Worm (Caenorhabditis elegans) whole organism, early embryonic: ENCODE data around the gene F25A2.1.

ENCODE experiments used
- B0310.2 ChIP-seq: sonication (generic microtip); optimal IDR thresholded peaks from 2 replicates; lab custom pipeline; 2016; ENCODE audit warnings: mild to moderate bottlenecking, missing genetic modification characterization, missing compliant biosample characterization
- F13C5.2 ChIP-seq: sonication (generic microtip); optimal IDR thresholded peaks from 2 replicates; lab custom pipeline; 2017; ENCODE audit warnings: mild to moderate bottlenecking, missing genetic modification characterization, inconsistent platforms, missing compliant biosample characterization
- aly-1 ChIP-seq: sonication (generic microtip); optimal IDR thresholded peaks from 2 replicates; lab custom pipeline; 2016; ENCODE audit warnings: missing genetic modification characterization, missing compliant biosample characterization
- ama-1 ChIP-seq: fragments of 150-350 bp; optimal IDR thresholded peaks from 2 replicates; lab custom pipeline; 2014
- ceh-13 ChIP-seq: fragments of 200-800 bp; sonication (Bioruptor generic); optimal IDR thresholded peaks from 2 replicates; lab custom pipeline; 2018; ENCODE audit warnings: mild to moderate bottlenecking, missing genetic modification characterization, missing compliant biosample characterization
- ceh-36 ChIP-seq: sonication (generic microtip); optimal IDR thresholded peaks from 2 replicates; lab custom pipeline; 2016; ENCODE audit warnings: missing genetic modification characterization, inconsistent platforms, missing compliant biosample characterization
- ets-7 ChIP-seq: sonication (generic microtip); optimal IDR thresholded peaks from 2 replicates; lab custom pipeline; 2016; ENCODE audit warnings: missing genotype, missing genetic modification characterization, missing compliant biosample characterization
- flt-1 ChIP-seq: fragments of 200-800 bp; sonication (Bioruptor generic); IDR thresholded peaks from 2 replicates; pipeline ENCODE4 v1.3.6; 2022; ENCODE audit warnings: missing genetic modification characterization, missing compliant biosample characterization
- hmbx-1 ChIP-seq: sonication (generic microtip); optimal IDR thresholded peaks from 2 replicates; lab custom pipeline; 2016; ENCODE audit warnings: mild to moderate bottlenecking, missing genetic modification characterization, missing compliant biosample characterization
- hmg-4 ChIP-seq: fragments of 200-800 bp; sonication (Bioruptor generic); optimal IDR thresholded peaks from 2 replicates; lab custom pipeline; 2018; ENCODE audit warnings: mild to moderate bottlenecking, missing genetic modification characterization, missing compliant biosample characterization
- hnd-1 ChIP-seq: sonication (generic microtip); optimal IDR thresholded peaks from 2 replicates; lab custom pipeline; 2016; ENCODE audit warnings: missing genetic modification characterization, missing compliant biosample characterization
- pes-1 ChIP-seq: fragments of 200-800 bp; sonication (Bioruptor generic); IDR thresholded peaks from 2 replicates; pipeline ENCODE4 v1.3.6; 2022; ENCODE audit warnings: missing genetic modification reagents, missing genetic modification characterization, missing compliant biosample characterization
- scrt-1 ChIP-seq: fragments of 200-800 bp; sonication (Bioruptor generic); IDR thresholded peaks from 2 replicates; pipeline ENCODE4 v1.3.6; 2022; ENCODE audit warnings: missing genetic modification characterization, missing compliant biosample characterization
- sea-1 ChIP-seq: fragments of 200-800 bp; sonication (Bioruptor generic); conservative IDR thresholded peaks from 2 replicates; pipeline ENCODE4 v1.3.6; 2022; ENCODE audit warnings: missing genetic modification characterization, missing compliant biosample characterization
- tbx-11 ChIP-seq: fragments of 200-800 bp; sonication (Bioruptor generic); IDR thresholded peaks from 2 replicates; pipeline ENCODE4 v1.3.6; 2022; ENCODE audit warnings: missing genetic modification characterization, missing compliant biosample characterization
- tbx-37 ChIP-seq: fragments of 200-800 bp; sonication (Bioruptor generic); conservative IDR thresholded peaks from 2 replicates; pipeline ENCODE4 v1.3.6; 2022; ENCODE audit warnings: missing genetic modification reagents, missing genetic modification characterization, missing compliant biosample characterization
- tra-4 ChIP-seq: sonication (generic microtip); optimal IDR thresholded peaks from 2 replicates; lab custom pipeline; 2017; ENCODE audit warnings: missing genetic modification characterization, missing compliant biosample characterization

The F25A2.1 gene

ce11 chrV:1179279-1179678, at the start of gene F25A2.1:
Gene F25A2.1 (plus strand): TSS chrV:1179579.
- no peak for TF ChIP-seq hmg-4 (GFP tag; lab: Kevin White, UChicago)
- no peak for TF ChIP-seq flt-1 (GFP tag; lab: Robert Waterston, UW)
- no peak for TF ChIP-seq hmbx-1 (tag; lab: Kevin White, UChicago)
- no peak for TF ChIP-seq ama-1 (lab: Kevin White, UChicago)
- no peak for TF ChIP-seq F13C5.2 (tag; lab: Kevin White, UChicago)
- TF ChIP-seq tbx-37 = no peak
- TF ChIP-seq ceh-36 (tag; lab: Kevin White, UChicago) = no peak

- TF ChIP-seq tbx-37 (no peak), pes-1 (GFP tag; lab: Robert Waterston, UW) (no peak), scrt-1 (no peak), aly-1 (tag; lab: Kevin White, UChicago) (no peak)
Measured at ce11 chrV:1131880-1132623, 47.3 kb upstream of the F25A2.1 start, which contains the start of gene W07B8.4. Gene W07B8.4 (minus strand): TSS chrV:1131930.

- TF ChIP-seq flt-1 (GFP tag; lab: Robert Waterston, UW) (no peak), ceh-36 (tag; lab: Kevin White, UChicago) (no peak), hnd-1 (tag; lab: Kevin White, UChicago) (no peak)
Measured at ce11 chrV:1133223-1133622, 46.2 kb upstream of the F25A2.1 start.

- peak; percentile 60 for TF ChIP-seq ceh-36 (tag; lab: Kevin White, UChicago)
- TF ChIP-seq hmbx-1 (tag; lab: Kevin White, UChicago) = no peak
- no peak for TF ChIP-seq sea-1 (GFP tag; lab: Robert Waterston, UW)
- no peak for TF ChIP-seq ama-1 (lab: Kevin White, UChicago)
- TF ChIP-seq pes-1 (GFP tag; lab: Robert Waterston, UW) = no peak
Measured at ce11 chrV:1133840-1134239, 45.5 kb upstream of the F25A2.1 start, which contains the start of gene cpr-5. Gene cpr-5 (minus strand): TSS chrV:1134036.

ce11 chrV:1134302-1134701, 45.1 kb upstream of the F25A2.1 start, which contains the start of gene cpr-8:
Gene cpr-8 (plus strand): TSS chrV:1134602.
- TF ChIP-seq ama-1 (lab: Kevin White, UChicago) (no peak), F13C5.2 (tag; lab: Kevin White, UChicago) (no peak), flt-1 (GFP tag; lab: Robert Waterston, UW) (no peak), ceh-36 (tag; lab: Kevin White, UChicago) (no peak), tbx-37 (no peak), tra-4 (tag; lab: Kevin White, UChicago) (no peak), hmbx-1 (tag; lab: Kevin White, UChicago) (no peak), aly-1 (tag; lab: Kevin White, UChicago) (no peak), ceh-13 (GFP tag; lab: Kevin White, UChicago) (no peak), scrt-1 (no peak), ets-7 (tag; lab: Kevin White, UChicago) (no peak), tbx-11 (GFP tag; lab: Robert Waterston, UW) (no peak), sea-1 (GFP tag; lab: Robert Waterston, UW) (no peak), hmg-4 (GFP tag; lab: Kevin White, UChicago) (no peak), pes-1 (GFP tag; lab: Robert Waterston, UW) (no peak), B0310.2 (tag; lab: Kevin White, UChicago) (no peak), hnd-1 (tag; lab: Kevin White, UChicago) (no peak)

ce11 chrV:1140806-1141205, 38.6 kb upstream of the F25A2.1 start:
- TF ChIP-seq ama-1 (lab: Kevin White, UChicago) (no peak), B0310.2 (tag; lab: Kevin White, UChicago) (no peak), hmg-4 (GFP tag; lab: Kevin White, UChicago) (no peak), ets-7 (tag; lab: Kevin White, UChicago) (no peak), ceh-36 (tag; lab: Kevin White, UChicago) (peak; percentile 70)

- TF ChIP-seq pes-1 (GFP tag; lab: Robert Waterston, UW) (no peak), flt-1 (GFP tag; lab: Robert Waterston, UW) (no peak), hnd-1 (tag; lab: Kevin White, UChicago) (no peak), ets-7 (tag; lab: Kevin White, UChicago) (no peak), tbx-37 (no peak), aly-1 (tag; lab: Kevin White, UChicago) (no peak), B0310.2 (tag; lab: Kevin White, UChicago) (no peak), hmbx-1 (tag; lab: Kevin White, UChicago) (no peak), ama-1 (lab: Kevin White, UChicago) (no peak), ceh-13 (GFP tag; lab: Kevin White, UChicago) (no peak), hmg-4 (GFP tag; lab: Kevin White, UChicago) (no peak), tbx-11 (GFP tag; lab: Robert Waterston, UW) (no peak), scrt-1 (no peak), ceh-36 (tag; lab: Kevin White, UChicago) (no peak), tra-4 (tag; lab: Kevin White, UChicago) (no peak), sea-1 (GFP tag; lab: Robert Waterston, UW) (no peak), F13C5.2 (tag; lab: Kevin White, UChicago) (no peak)
Measured at ce11 chrV:1141433-1141832, 37.9 kb upstream of the F25A2.1 start, which contains the start of gene cutl-22. Gene cutl-22 (plus strand): TSS chrV:1141733.
